Fruit fly (Drosophila melanogaster) whole organism, pupa: ENCODE results near the gene Sas-4.

Source experiments
- CG10348 ChIP-seq: fragments of 200-800 bp; sonication (Bioruptor generic); IDR thresholded peaks from 2 replicates; pipeline ENCODE4 v1.3.6; 2022; ENCODE audit warnings: missing biosample characterization, missing genetic modification characterization
- CG12605 ChIP-seq: fragments of 200-800 bp; sonication (Bioruptor generic); IDR thresholded peaks from 2 replicates; pipeline ENCODE4 v1.3.6; 2022; ENCODE audit warnings: missing biosample characterization, missing genetic modification characterization
- CG13204 ChIP-seq: fragments of 200-800 bp; sonication (Bioruptor generic); optimal IDR thresholded peaks from 2 replicates; lab custom pipeline; 2018; ENCODE audit warnings: missing biosample characterization, mild to moderate bottlenecking, missing genetic modification characterization, moderate library complexity
- CG14655 ChIP-seq: fragments of 200-800 bp; sonication (Bioruptor generic); optimal IDR thresholded peaks from 3 replicates; lab custom pipeline; 2017; ENCODE audit warnings: mild to moderate bottlenecking, missing biosample characterization, missing genetic modification reagents, missing genetic modification characterization
- CG15710 ChIP-seq: fragments of 200-800 bp; sonication (Bioruptor generic); optimal IDR thresholded peaks from 2 replicates; lab custom pipeline; 2018; ENCODE audit warnings: missing biosample characterization, mild to moderate bottlenecking, missing genetic modification characterization, moderate library complexity
- CG17806 ChIP-seq: fragments of 200-800 bp; sonication (Bioruptor generic); optimal IDR thresholded peaks from 2 replicates; lab custom pipeline; 2018; ENCODE audit warnings: missing biosample characterization, mild to moderate bottlenecking, missing genetic modification characterization, moderate library complexity
- CG32121 ChIP-seq: fragments of 200-800 bp; sonication (Bioruptor generic); IDR thresholded peaks from 2 replicates; pipeline ENCODE4 v1.3.6; 2022; ENCODE audit warnings: missing biosample characterization, missing genetic modification characterization
- CG34367 ChIP-seq: fragments of 200-800 bp; sonication (Bioruptor generic); optimal IDR thresholded peaks from 2 replicates; lab custom pipeline; 2018; ENCODE audit warnings: missing biosample characterization, mild to moderate bottlenecking, missing genetic modification characterization
- CG4496 ChIP-seq: fragments of 200-800 bp; sonication (Bioruptor generic); IDR thresholded peaks from 3 replicates; pipeline ENCODE4 v1.3.6; 2022; ENCODE audit warnings: missing biosample characterization, missing genetic modification characterization
- CG8159 ChIP-seq: fragments of 200-800 bp; sonication (Bioruptor generic); optimal IDR thresholded peaks from 3 replicates; lab custom pipeline; 2018; ENCODE audit warnings: missing biosample characterization, mild to moderate bottlenecking, missing genetic modification characterization, moderate library complexity
- CG8301 ChIP-seq: fragments of 200-800 bp; sonication (Bioruptor generic); optimal IDR thresholded peaks from 2 replicates; lab custom pipeline; 2018; ENCODE audit warnings: missing biosample characterization, mild to moderate bottlenecking, missing genetic modification characterization
- CG9948 ChIP-seq: fragments of 200-800 bp; sonication (Bioruptor generic); optimal IDR thresholded peaks from 2 replicates; lab custom pipeline; 2018; ENCODE audit warnings: missing biosample characterization, mild to moderate bottlenecking, missing genetic modification characterization, moderate library complexity
- D1 ChIP-seq: fragments of 200-800 bp; sonication (Bioruptor generic); optimal IDR thresholded peaks from 2 replicates; lab custom pipeline; 2018; ENCODE audit warnings: missing biosample characterization, mild to moderate bottlenecking, missing genetic modification characterization, moderate library complexity
- EcR ChIP-seq: fragments of 200-800 bp; sonication (Bioruptor generic); optimal IDR thresholded peaks from 3 replicates; lab custom pipeline; 2019; ENCODE audit warnings: missing biosample characterization, missing genetic modification characterization, mild to moderate bottlenecking, moderate library complexity, missing genetic modification reagents
- Ets98B ChIP-seq: fragments of 200-800 bp; sonication (Bioruptor generic); IDR thresholded peaks from 2 replicates; pipeline ENCODE4 v1.3.6; 2022; ENCODE audit warnings: missing biosample characterization, missing genetic modification characterization
- Pif1A ChIP-seq: fragments of 200-800 bp; sonication (Bioruptor generic); optimal IDR thresholded peaks from 3 replicates; lab custom pipeline; 2016; ENCODE audit warnings: missing biosample characterization, missing genetic modification characterization
- Pif1B ChIP-seq: fragments of 200-800 bp; sonication (Bioruptor generic); optimal IDR thresholded peaks from 3 replicates; lab custom pipeline; 2016; ENCODE audit warnings: missing biosample characterization, missing genetic modification characterization
- Snoo ChIP-seq: fragments of 200-800 bp; sonication (Bioruptor generic); optimal IDR thresholded peaks from 3 replicates; lab custom pipeline; 2017; ENCODE audit warnings: missing biosample characterization, mild to moderate bottlenecking, missing genetic modification characterization, inconsistent platforms
- fd96Ca ChIP-seq: fragments of 200-800 bp; sonication (Bioruptor generic); IDR thresholded peaks from 3 replicates; pipeline ENCODE4 v1.3.6; 2022; ENCODE audit warnings: missing biosample characterization, missing genetic modification characterization
- gl ChIP-seq: fragments of 200-800 bp; sonication (Bioruptor generic); optimal IDR thresholded peaks from 2 replicates; lab custom pipeline; 2018; ENCODE audit warnings: missing biosample characterization, mild to moderate bottlenecking, missing genetic modification characterization
- rn ChIP-seq: fragments of 200-800 bp; sonication (Bioruptor generic); IDR thresholded peaks from 2 replicates; pipeline ENCODE4 v1.3.6; 2022; ENCODE audit warnings: missing biosample characterization, missing genetic modification characterization

Gene Sas-4

DNA sequence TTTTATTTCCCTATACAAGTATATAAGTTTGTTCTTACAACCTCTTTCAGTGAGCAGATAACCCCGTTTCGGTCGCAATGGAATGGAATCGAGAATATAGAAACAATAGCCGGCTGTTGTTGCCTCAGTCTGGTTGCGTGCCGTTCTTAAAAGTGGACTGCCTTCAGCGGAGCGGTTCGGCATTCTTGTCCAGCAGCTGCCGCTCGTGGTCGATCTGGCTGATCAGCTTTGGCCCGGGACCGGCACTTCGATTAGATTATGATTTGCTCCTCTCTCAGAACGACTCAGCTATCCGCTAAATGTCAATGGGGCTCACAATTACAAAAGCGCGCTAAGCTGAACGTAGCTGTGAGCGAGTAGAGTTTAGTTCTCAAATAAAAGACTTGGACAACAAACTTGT lies 5.9 kb downstream of the Sas-4 start:
- no peak for TF ChIP-seq CG4496 (GFP tag; lab: Robert Waterston, UW)
- no peak for TF ChIP-seq rn (GFP tag; lab: Robert Waterston, UW)
- no peak for TF ChIP-seq CG15710 (tag; lab: Kevin White, UChicago)

DNA sequence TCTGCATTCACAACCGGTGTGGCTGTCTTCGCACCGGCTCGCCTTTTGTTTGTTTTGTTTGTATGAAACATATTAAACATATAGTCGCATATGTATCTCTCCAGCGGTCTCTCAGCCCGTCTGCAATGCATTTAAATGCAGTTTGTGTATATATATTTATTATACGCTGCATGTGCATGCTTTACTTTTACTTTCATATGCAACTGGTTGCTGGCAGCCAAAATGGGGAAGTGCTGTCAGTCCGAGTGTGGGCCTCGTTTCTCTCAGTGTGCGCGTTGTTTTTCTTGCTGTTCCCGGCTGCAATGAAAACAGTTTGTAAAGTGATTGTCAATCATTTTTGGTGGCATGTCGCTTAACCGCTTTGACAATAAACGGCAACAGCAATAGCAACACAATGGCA lies 8.4 kb downstream of the Sas-4 start:
- TF ChIP-seq EcR (peak; percentile 9), Snoo (peak; percentile 0), Pif1B (GFP tag; lab: Kevin White, UChicago) (peak; percentile 13), CG15710 (tag; lab: Kevin White, UChicago) (no peak)

DNA sequence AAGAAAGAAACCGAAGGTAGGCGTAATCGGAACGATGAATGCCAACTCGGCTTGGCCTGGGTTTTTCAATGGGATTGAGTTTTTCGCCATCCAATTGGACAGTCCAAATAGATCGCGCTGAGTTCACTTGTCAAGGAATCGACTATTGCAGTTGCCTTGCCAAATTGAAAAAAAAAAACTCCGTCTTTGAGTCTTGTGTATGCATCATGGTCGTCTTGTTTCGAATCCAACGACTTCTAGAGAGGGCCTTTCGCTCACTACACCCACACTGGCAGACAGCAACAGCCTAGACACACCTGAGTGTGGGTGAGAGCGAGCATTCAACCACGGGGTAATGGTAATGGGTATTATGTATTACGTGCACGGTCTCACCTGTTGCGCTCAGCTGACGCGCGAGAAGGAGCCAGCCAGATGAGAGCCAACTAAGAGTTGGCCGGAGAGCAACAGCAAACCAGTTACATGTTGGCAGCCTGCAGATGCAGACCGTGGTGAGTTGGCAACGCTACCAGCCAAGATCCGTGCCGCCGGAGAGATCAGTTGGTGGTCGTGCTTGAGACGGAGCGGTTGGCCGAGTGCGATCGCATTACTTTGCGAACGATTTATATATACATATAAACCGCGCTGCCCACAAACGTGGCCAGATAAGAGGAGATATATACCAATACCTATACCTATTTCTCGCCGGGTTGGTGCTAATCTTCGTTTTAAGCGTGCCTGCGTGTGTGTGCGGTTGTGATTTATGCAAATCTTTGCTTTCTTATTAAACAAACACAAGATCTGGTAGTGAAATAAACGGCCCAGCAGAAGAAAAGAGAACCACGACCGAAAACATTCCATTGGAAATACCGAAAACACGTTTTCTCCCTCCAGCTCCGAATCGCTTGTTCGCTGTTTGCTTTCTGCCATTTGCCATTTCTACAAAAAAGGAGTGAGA lies 11.5 kb downstream of the Sas-4 start, which contains the start of gene sas:
Gene sas, plus strand, starts transcription at position 453 of the 934 bp plus-strand sequence.
- TF ChIP-seq Snoo (peak; percentile 16), Ets98B (GFP tag; lab: Robert Waterston, UW) (peak; percentile 17; the same call in 1 of the 2 replicates), Pif1B (GFP tag; lab: Kevin White, UChicago) (peak; percentile 28), CG15710 (tag; lab: Kevin White, UChicago) (no peak), EcR (peak; percentile 97), CG4496 (GFP tag; lab: Robert Waterston, UW) (peak; percentile 45; the same call in 2 of the 3 replicates), CG9948 (tag; lab: Kevin White, UChicago) (no peak), CG13204 (peak; percentile 14), CG12605 (peak; percentile 46; the same call in 1 of the 2 replicates)

DNA sequence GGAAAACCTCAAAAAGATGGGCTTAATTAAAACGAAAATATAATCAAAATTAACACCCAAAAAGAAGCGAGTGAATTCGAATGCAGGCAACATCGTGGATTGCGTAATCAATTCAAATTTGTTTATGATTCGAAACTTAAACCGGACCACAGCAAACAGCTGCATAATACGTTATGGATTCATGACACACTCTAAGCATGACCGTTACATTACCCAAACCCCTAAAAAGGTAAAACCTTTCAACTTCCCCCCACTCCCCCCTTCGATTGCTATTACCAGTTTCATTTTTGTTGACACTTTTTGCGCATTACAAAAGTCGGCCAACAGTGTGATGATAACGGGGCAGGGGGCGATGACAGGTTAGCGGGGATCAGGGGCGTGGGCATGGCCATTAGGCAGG lies 18.8 kb downstream of the Sas-4 start:
- no peak for TF ChIP-seq CG8301

DNA sequence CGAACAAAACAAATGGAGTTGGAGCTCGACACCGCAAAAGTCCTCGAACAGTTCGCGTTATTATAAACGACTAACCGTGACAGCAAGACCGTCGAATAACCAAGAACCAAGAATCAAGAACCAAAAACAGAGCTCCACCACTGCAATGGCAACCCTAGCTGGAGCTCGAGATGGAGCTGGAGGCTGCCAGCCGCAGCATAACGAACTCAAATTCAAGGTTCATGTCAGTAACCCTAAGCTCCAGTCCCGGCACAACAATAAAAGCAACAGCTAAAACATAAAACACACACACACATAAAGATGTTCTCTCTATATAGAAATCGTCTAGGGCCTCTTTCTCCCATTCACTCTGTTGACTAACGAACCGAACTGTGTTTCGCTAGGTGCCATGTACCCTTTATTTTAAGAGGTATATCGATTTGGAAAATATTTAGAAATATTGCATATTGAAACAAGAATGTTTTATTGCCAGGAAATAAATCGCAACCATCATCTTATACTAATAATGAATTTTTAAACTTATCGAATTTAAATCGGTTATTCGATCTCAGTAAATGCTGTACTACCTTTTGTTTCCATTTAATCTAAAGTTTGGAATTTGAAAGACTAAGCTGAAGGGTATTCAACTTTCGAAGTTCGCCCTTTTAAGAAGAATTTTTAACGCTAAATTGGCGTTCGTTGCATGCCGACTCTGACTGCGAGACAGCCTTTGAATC lies 20.4 kb downstream of the Sas-4 start:
- TF ChIP-seq CG32121 (GFP tag; lab: Robert Waterston, UW) (no peak), CG17806 (tag; lab: Kevin White, UChicago) (peak; percentile 85), CG8159 (tag; lab: Kevin White, UChicago) (peak; percentile 86), fd96Ca (no peak), Pif1A (GFP tag; lab: Kevin White, UChicago) (peak; percentile 75), Snoo (peak; percentile 26), CG12605 (no peak), Pif1B (GFP tag; lab: Kevin White, UChicago) (peak; percentile 62), CG10348 (GFP tag; lab: Robert Waterston, UW) (no peak), Ets98B (GFP tag; lab: Robert Waterston, UW) (no peak), D1 (tag; lab: Kevin White, UChicago) (peak; percentile 79), CG9948 (tag; lab: Kevin White, UChicago) (peak; percentile 85), EcR (peak; percentile 92), rn (GFP tag; lab: Robert Waterston, UW) (no peak), CG8301 (peak; percentile 56), CG14655 (peak; percentile 75), gl (peak; percentile 48), CG34367 (peak; percentile 80), CG4496 (GFP tag; lab: Robert Waterston, UW) (peak; percentile 55; the same call in 1 of the 3 replicates), CG13204 (peak; percentile 42), CG15710 (tag; lab: Kevin White, UChicago) (peak; percentile 91)

DNA sequence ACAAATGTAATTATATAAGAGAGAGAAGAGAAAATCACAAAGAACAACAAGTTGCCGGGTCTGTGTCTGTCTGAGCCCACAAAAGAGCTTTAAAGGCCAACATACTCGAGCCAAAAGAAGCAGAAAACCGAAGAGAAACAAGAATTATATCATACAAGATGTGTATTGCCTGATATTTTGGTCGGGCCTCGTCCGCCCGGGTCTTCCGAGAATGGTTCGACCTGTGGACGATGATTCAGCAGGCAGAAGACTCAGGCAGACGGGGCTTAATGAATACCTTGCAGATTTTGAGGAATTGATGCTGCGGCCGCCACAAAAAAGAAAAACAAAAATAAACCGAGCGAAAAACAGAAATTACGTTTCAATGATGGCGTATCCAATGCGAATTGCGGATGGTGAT lies 21.8 kb downstream of the Sas-4 start:
- TF ChIP-seq rn (GFP tag; lab: Robert Waterston, UW) (no peak), CG4496 (GFP tag; lab: Robert Waterston, UW) (0 out of 3 replicates have a peak, but pooled peaks have one; percentile 22), CG8301 (no peak), EcR (peak; percentile 75)

DNA sequence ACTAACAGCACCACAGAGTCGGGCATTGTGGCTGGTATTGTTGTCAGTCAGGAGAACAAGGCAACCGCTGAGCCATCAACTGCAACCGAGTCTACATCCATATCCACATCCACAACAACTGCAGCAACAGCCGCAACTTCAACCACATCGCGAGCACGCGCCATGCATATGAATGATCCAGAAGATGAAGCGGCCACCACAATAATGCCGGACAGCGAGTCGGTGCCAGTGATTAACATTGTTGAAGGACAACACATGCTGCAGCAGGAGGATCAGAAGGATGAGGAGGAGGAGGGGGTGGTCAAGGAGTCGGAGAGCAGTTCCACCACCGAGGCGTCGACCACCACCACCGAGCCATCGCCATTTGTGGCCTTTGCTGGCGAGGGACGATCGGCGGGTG lies 23.6 kb downstream of the Sas-4 start:
- TF ChIP-seq EcR, result peak; percentile 84
- no peak for TF ChIP-seq Snoo
- peak; percentile 43; the same call in 1 of the 3 replicates for TF ChIP-seq CG4496 (GFP tag; lab: Robert Waterston, UW)
- TF ChIP-seq CG15710 (tag; lab: Kevin White, UChicago), result no peak
- TF ChIP-seq Pif1A (GFP tag; lab: Kevin White, UChicago), result no peak
- no peak for TF ChIP-seq rn (GFP tag; lab: Robert Waterston, UW)
- peak; percentile 33 for TF ChIP-seq CG13204
- no peak for TF ChIP-seq CG34367
